Worm (Caenorhabditis elegans) whole organism, L4 larva: ENCODE data around the gene mnk-1.

Experiments used
- D1046.2 ChIP-seq: fragments of 200-800 bp; sonication (Bioruptor generic); IDR thresholded peaks from 2 replicates; pipeline ENCODE4 v1.3.6; 2022; ENCODE audit warnings: missing genetic modification characterization, missing compliant biosample characterization
- F26F4.8 ChIP-seq: fragments of 200-800 bp; sonication (Bioruptor generic); conservative IDR thresholded peaks from 2 replicates; pipeline ENCODE4 v1.3.6; 2022; ENCODE audit warnings: missing genetic modification characterization, missing compliant biosample characterization
- F37D6.2 ChIP-seq: sonication (generic microtip); optimal IDR thresholded peaks from 2 replicates; lab custom pipeline; 2016; ENCODE audit warnings: mild to moderate bottlenecking, missing genetic modification characterization, missing compliant biosample characterization
- F44E2.7 ChIP-seq: fragments of 200-800 bp; sonication (Bioruptor generic); IDR thresholded peaks from 2 replicates; pipeline ENCODE4 v2.1.2; 2022; ENCODE audit warnings: missing genetic modification characterization, missing compliant biosample characterization
- T20F7.1 ChIP-seq: fragments of 200-800 bp; sonication (Bioruptor generic); optimal IDR thresholded peaks from 2 replicates; lab custom pipeline; 2018; ENCODE audit warnings: mild to moderate bottlenecking, missing genetic modification characterization, missing compliant biosample characterization
- T26A8.4 ChIP-seq: fragments of 200-800 bp; sonication (Bioruptor generic); IDR thresholded peaks from 2 replicates; pipeline ENCODE4 v1.3.6; 2022; ENCODE audit warnings: missing genetic modification characterization, missing compliant biosample characterization
- Y48G9A.11 ChIP-seq: fragments of 200-800 bp; sonication (Bioruptor generic); IDR thresholded peaks from 2 replicates; pipeline ENCODE4 v1.3.6; 2022; ENCODE audit warnings: missing genetic modification reagents, missing genetic modification characterization, missing compliant biosample characterization
- aly-2 ChIP-seq: sonication (generic microtip); optimal IDR thresholded peaks from 2 replicates; lab custom pipeline; 2018; ENCODE audit warnings: missing biosample characterization, missing genetic modification characterization
- ceh-20 ChIP-seq: fragments of 200-800 bp; sonication (Bioruptor generic); IDR thresholded peaks from 2 replicates; pipeline ENCODE4 v1.3.6; 2022; ENCODE audit warnings: missing genetic modification reagents, missing genetic modification characterization, missing compliant biosample characterization
- ceh-44 ChIP-seq: fragments of 200-800 bp; sonication (Bioruptor generic); IDR thresholded peaks from 2 replicates; pipeline ENCODE4 v1.3.6; 2022; ENCODE audit warnings: missing genetic modification reagents, missing genetic modification characterization, missing compliant biosample characterization
- ces-1 ChIP-seq: fragments of 150-350 bp; sonication (generic microtip); optimal IDR thresholded peaks from 4 replicates; lab custom pipeline; 2014; ENCODE audit warnings: missing biosample characterization, missing genetic modification reagents, missing genetic modification characterization
- daf-12 ChIP-seq: fragments of 150-350 bp; optimal IDR thresholded peaks from 2 replicates; lab custom pipeline; 2014; ENCODE audit warnings: missing biosample characterization, missing genetic modification reagents, missing genetic modification characterization
- daf-16 ChIP-seq, 3 experiments: sonication (generic microtip); optimal IDR thresholded peaks; 2 replicates each; lab custom pipeline; 2016 to 2017; ENCODE audit warnings: missing genetic modification characterization in 3 of 3, missing genetic modification reagents in 3 of 3, mild to moderate bottlenecking in 2 of 3, missing compliant biosample characterization in 2 of 3, missing biosample characterization in 1 of 3, moderate library complexity in 1 of 3
- daf-19 ChIP-seq: fragments of 200-800 bp; sonication (Bioruptor generic); conservative IDR thresholded peaks from 2 replicates; pipeline ENCODE4 v1.3.6; 2022; ENCODE audit warnings: missing genetic modification characterization, missing compliant biosample characterization
- dmd-8 ChIP-seq: fragments of 200-800 bp; sonication (Bioruptor generic); IDR thresholded peaks from 2 replicates; pipeline ENCODE4 v1.3.6; 2022; ENCODE audit warnings: missing genetic modification characterization, missing compliant biosample characterization
- dpl-1 ChIP-seq: fragments of 150-350 bp; optimal IDR thresholded peaks from 2 replicates; lab custom pipeline; 2014; ENCODE audit warnings: missing biosample characterization, missing genetic modification reagents, missing genetic modification characterization
- duxl-1 ChIP-seq: sonication (generic microtip); optimal IDR thresholded peaks from 2 replicates; lab custom pipeline; 2016; ENCODE audit warnings: mild to moderate bottlenecking, missing genetic modification characterization, moderate library complexity, missing compliant biosample characterization; ENCODE audit not compliant: poor library complexity
- dve-1 ChIP-seq: sonication (generic microtip); optimal IDR thresholded peaks from 2 replicates; lab custom pipeline; 2017; ENCODE audit warnings: antibody characterized with exemption, mild to moderate bottlenecking, missing genetic modification characterization, missing compliant biosample characterization; ENCODE audit not compliant: insufficient read depth
- fos-1 ChIP-seq: fragments of 150-350 bp; optimal IDR thresholded peaks from 2 replicates; lab custom pipeline; 2014; ENCODE audit warnings: missing biosample characterization, missing genetic modification characterization
- gei-8 ChIP-seq: fragments of 200-800 bp; sonication (Bioruptor generic); optimal IDR thresholded peaks from 2 replicates; lab custom pipeline; 2018; ENCODE audit warnings: mild to moderate bottlenecking, missing genetic modification characterization, missing compliant biosample characterization
- hif-1 ChIP-seq, 2 experiments: sonication (generic microtip); optimal IDR thresholded peaks; 2 replicates each; lab custom pipeline; 2016 to 2017; ENCODE audit warnings: missing compliant biosample characterization in 2 of 2, missing genetic modification characterization in 2 of 2, missing genetic modification reagents in 2 of 2, missing genotype in 2 of 2, mild to moderate bottlenecking in 1 of 2
- hlh-11 ChIP-seq: fragments of 200-800 bp; sonication (Bioruptor generic); optimal IDR thresholded peaks from 2 replicates; lab custom pipeline; 2018; ENCODE audit warnings: mild to moderate bottlenecking, missing genetic modification characterization, missing compliant biosample characterization
- hlh-30 ChIP-seq: sonication (generic microtip); optimal IDR thresholded peaks from 2 replicates; lab custom pipeline; 2017; ENCODE audit warnings: antibody characterized with exemption, mild to moderate bottlenecking, missing genetic modification characterization, missing compliant biosample characterization; ENCODE audit not compliant: insufficient read depth
- lin-1 ChIP-seq: fragments of 200-800 bp; sonication (Bioruptor generic); IDR thresholded peaks from 2 replicates; pipeline ENCODE4 v1.3.6; 2022; ENCODE audit warnings: missing genetic modification reagents, missing genetic modification characterization, missing compliant biosample characterization
- lin-13 ChIP-seq: fragments of 150-350 bp; optimal IDR thresholded peaks from 2 replicates; lab custom pipeline; 2014; ENCODE audit warnings: missing biosample characterization, missing genetic modification reagents, missing genetic modification characterization
- madf-5 ChIP-seq, 2 experiments: fragments of 200-800 bp; sonication (Bioruptor generic); IDR thresholded peaks; 2 replicates each; pipeline ENCODE4 v1.3.6; 2022; ENCODE audit warnings: missing compliant biosample characterization in 2 of 2, missing genetic modification characterization in 2 of 2
- mdl-1 ChIP-seq, 2 experiments: fragments of 150-350 bp in 1 of 2; sonication (generic microtip) in 1 of 2; optimal IDR thresholded peaks; 2 replicates each; lab custom pipeline; 2014 to 2017; ENCODE audit warnings: missing biosample characterization in 2 of 2, missing genetic modification characterization in 2 of 2
- mep-1 ChIP-seq: fragments of 150-350 bp; sonication (generic microtip); optimal IDR thresholded peaks from 3 replicates; lab custom pipeline; 2014; ENCODE audit warnings: missing biosample characterization, missing genetic modification characterization
- mxl-2 ChIP-seq: fragments of 200-800 bp; sonication (Bioruptor generic); conservative IDR thresholded peaks from 2 replicates; pipeline ENCODE4 v1.3.6; 2022; ENCODE audit warnings: missing genetic modification reagents, missing genetic modification characterization, missing compliant biosample characterization
- nhr-28 ChIP-seq: fragments of 150-350 bp; optimal IDR thresholded peaks from 2 replicates; lab custom pipeline; 2014; ENCODE audit warnings: missing biosample characterization, missing genetic modification characterization
- nhr-48 ChIP-seq: sonication (generic microtip); optimal IDR thresholded peaks from 2 replicates; lab custom pipeline; 2016; ENCODE audit warnings: mild to moderate bottlenecking, missing genetic modification characterization, missing compliant biosample characterization
- nhr-76 ChIP-seq: fragments of 150-350 bp; optimal IDR thresholded peaks from 2 replicates; lab custom pipeline; 2014; ENCODE audit warnings: missing biosample characterization, missing genetic modification characterization
- sdz-12 ChIP-seq: fragments of 200-800 bp; sonication (Bioruptor generic); optimal IDR thresholded peaks from 2 replicates; lab custom pipeline; 2018; ENCODE audit warnings: mild to moderate bottlenecking, missing genetic modification characterization, missing compliant biosample characterization
- snpc-4 ChIP-seq: fragments of 150-350 bp; optimal IDR thresholded peaks from 2 replicates; lab custom pipeline; 2014; ENCODE audit warnings: missing biosample characterization, missing genetic modification characterization
- tag-97 ChIP-seq: fragments of 200-800 bp; sonication (Bioruptor generic); IDR thresholded peaks from 2 replicates; pipeline ENCODE4 v1.3.6; 2022; ENCODE audit warnings: missing genetic modification characterization, missing compliant biosample characterization
- unc-39 ChIP-seq: sonication (generic microtip); optimal IDR thresholded peaks from 2 replicates; lab custom pipeline; 2017; ENCODE audit warnings: missing biosample characterization, missing genetic modification characterization
- unc-62 ChIP-seq, 3 experiments: fragments of 150-350 bp in 1 of 3; sonication (generic microtip); optimal IDR thresholded peaks in 2 of 3; peaks in 1 of 3; 1 replicate in 1 of 3; 2 replicates in 2 of 3; lab custom pipeline; 2014 to 2017; ENCODE audit warnings: missing biosample characterization in 3 of 3, missing genetic modification characterization in 3 of 3, missing genetic modification reagents in 3 of 3, missing genotype in 1 of 3
- vab-7 ChIP-seq: fragments of 200-800 bp; sonication (Bioruptor generic); IDR thresholded peaks from 2 replicates; pipeline ENCODE4 v1.3.6; 2022; ENCODE audit warnings: missing genetic modification reagents, missing genetic modification characterization, missing compliant biosample characterization

Gene mnk-1

DNA sequence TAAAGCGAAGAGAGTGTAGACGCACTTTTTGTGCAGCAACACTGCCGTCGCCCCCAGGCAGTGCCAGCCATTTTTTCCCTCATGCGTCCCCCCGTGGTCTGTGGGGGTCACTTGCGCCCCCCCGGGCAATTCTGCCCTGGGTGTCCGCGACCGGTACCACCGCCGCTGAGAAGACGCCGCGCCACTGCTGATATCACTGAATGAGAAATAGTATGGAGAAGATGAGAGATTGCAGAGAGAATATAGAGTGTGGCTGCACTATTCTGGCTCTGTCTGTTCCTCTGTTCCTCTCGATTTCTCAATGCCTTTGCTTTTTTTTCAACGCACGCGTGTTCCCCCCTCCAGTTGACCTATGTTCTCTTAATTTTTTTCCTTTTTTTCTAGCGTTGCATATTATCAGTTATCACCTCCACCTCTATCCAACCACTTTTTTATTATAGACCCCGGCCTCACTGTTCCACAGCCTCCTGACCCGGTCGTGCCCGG, 27.2 kb downstream of the mnk-1 start, which contains the start of gene mab-10 (continued):
- TF ChIP-seq madf-5 (GFP tag; IDR thresholded peaks at IDR 0.05; lab: Robert Waterston, UW) (0 out of 4 replicates have a peak, but pooled peaks of 1 of the 2 experiments have one; percentile 25), sdz-12 (no peak), hlh-11 (peak; percentile 90), mxl-2 (GFP tag; lab: Robert Waterston, UW) (no peak), lin-13 (GFP tag; lab: Kevin White, UChicago) (no peak), daf-19 (GFP tag; lab: Robert Waterston, UW) (no peak), duxl-1 (peak; percentile 20), aly-2 (no peak), ceh-20 (peak; percentile 46; the same call in 1 of the 2 replicates), nhr-76 (no peak), Y48G9A.11 (GFP tag; lab: Robert Waterston, UW) (no peak), ces-1 (GFP tag; lab: Kevin White, UChicago) (no peak), dve-1 (tag; lab: Kevin White, UChicago) (peak; percentile 67), gei-8 (GFP tag; lab: Kevin White, UChicago) (peak; percentile 20), daf-16 (GFP tag; optimal IDR thresholded peaks at IDR 0.05; lab: Kevin White, UChicago) (peak in 1 of 2 experiments; percentile 26), daf-16 (tag; optimal IDR thresholded peaks at IDR 0.05; lab: Kevin White, UChicago) (peak; percentile 40)

ce11 chrII:10525134-10525533, 29.7 kb downstream of the mnk-1 start:
- TF ChIP-seq T26A8.4: no peak
- TF ChIP-seq mep-1 (tag; lab: Kevin White, UChicago): peak; percentile 41
- no peak for TF ChIP-seq F26F4.8
- peak in 1 of 2 experiments; percentile 31 for TF ChIP-seq unc-62 (GFP tag; optimal IDR thresholded peaks at IDR 0.05 in 1 of 2; lab: Kevin White, UChicago)
- no peak for TF ChIP-seq unc-62 (tag; optimal IDR thresholded peaks at IDR 0.05; lab: Kevin White, UChicago)
- peak; percentile 26 for TF ChIP-seq dve-1 (tag; lab: Kevin White, UChicago)
- peak in 1 of 2 experiments; percentile 6 for TF ChIP-seq mdl-1 (tag; optimal IDR thresholded peaks at IDR 0.05; lab: Kevin White, UChicago)
- peak; percentile 38 for TF ChIP-seq hlh-30 (tag; lab: Kevin White, UChicago)
- TF ChIP-seq nhr-28: peak; percentile 53
- TF ChIP-seq T20F7.1 (GFP tag; lab: Kevin White, UChicago): no peak
- peak; percentile 50 for TF ChIP-seq hlh-11
- no peak for TF ChIP-seq unc-39 (tag; lab: Kevin White, UChicago)
- no peak for TF ChIP-seq ces-1 (GFP tag; lab: Kevin White, UChicago)

- no peak for TF ChIP-seq F44E2.7 (GFP tag; lab: Robert Waterston, UW)
- no peak for TF ChIP-seq daf-12 (tag; lab: Kevin White, UChicago)
These were observed 30.5 kb downstream of the mnk-1 start, which contains the start of gene F59B10.6 for ce11 chrII:10524374-10524773. Gene F59B10.6, minus strand, starts transcription at chrII:10524474.

ce11 chrII:10523583-10523982, 31.3 kb downstream of the mnk-1 start, which contains the start of gene F59B10.5:
Gene F59B10.5, minus strand, starts transcription at chrII:10523683.
- TF ChIP-seq tag-97 (GFP tag; lab: Robert Waterston, UW) (no peak), ceh-44 (GFP tag; lab: Robert Waterston, UW) (no peak), D1046.2 (GFP tag; lab: Robert Waterston, UW) (no peak), madf-5 (GFP tag; IDR thresholded peaks at IDR 0.05; lab: Robert Waterston, UW) (no peak), daf-12 (tag; lab: Kevin White, UChicago) (no peak), vab-7 (no peak), nhr-48 (tag; lab: Kevin White, UChicago) (no peak), snpc-4 (no peak), F37D6.2 (tag; lab: Kevin White, UChicago) (no peak), mep-1 (tag; lab: Kevin White, UChicago) (no peak), ceh-20 (no peak), lin-13 (GFP tag; lab: Kevin White, UChicago) (no peak), dpl-1 (no peak), lin-1 (GFP tag; lab: Robert Waterston, UW) (no peak), T20F7.1 (GFP tag; lab: Kevin White, UChicago) (no peak), fos-1 (tag; lab: Kevin White, UChicago) (no peak), dmd-8 (no peak), hif-1 (tag; optimal IDR thresholded peaks at IDR 0.05; lab: Kevin White, UChicago) (no peak)
